Worm (Caenorhabditis elegans) whole organism, L2 larva: Measurements from ENCODE around the gene srbc-57.

Experiments used
- aly-2 ChIP-seq: fragments of 150-350 bp; optimal IDR thresholded peaks from 2 replicates; lab custom pipeline; 2014; ENCODE audit warnings: missing biosample characterization, missing genetic modification characterization
- ama-1 ChIP-seq: fragments of 150-350 bp; optimal IDR thresholded peaks from 2 replicates; lab custom pipeline; 2018; ENCODE audit warnings: inconsistent platforms
- crh-2 ChIP-seq: sonication (generic microtip); optimal IDR thresholded peaks from 2 replicates; lab custom pipeline; 2017; ENCODE audit warnings: missing biosample characterization, missing genetic modification characterization
- egl-27 ChIP-seq: sonication (generic microtip); optimal IDR thresholded peaks from 3 replicates; lab custom pipeline; 2017; ENCODE audit warnings: missing biosample characterization, missing genetic modification reagents, missing genetic modification characterization
- lin-11 ChIP-seq: fragments of 150-350 bp; sonication (generic microtip); optimal IDR thresholded peaks from 2 replicates; lab custom pipeline; 2014; ENCODE audit warnings: missing biosample characterization, missing genetic modification characterization, inconsistent platforms, mixed read lengths
- lin-39 ChIP-seq: fragments of 150-350 bp; optimal IDR thresholded peaks from 2 replicates; lab custom pipeline; 2014; ENCODE audit warnings: missing biosample characterization, missing genetic modification reagents, missing genetic modification characterization
- nhr-10 ChIP-seq: sonication (generic microtip); optimal IDR thresholded peaks from 2 replicates; lab custom pipeline; 2017; ENCODE audit warnings: missing biosample characterization, missing genetic modification characterization
- zag-1 ChIP-seq: fragments of 150-350 bp; optimal IDR thresholded peaks from 2 replicates; lab custom pipeline; 2014; ENCODE audit warnings: missing biosample characterization, missing genetic modification characterization

DNA sequence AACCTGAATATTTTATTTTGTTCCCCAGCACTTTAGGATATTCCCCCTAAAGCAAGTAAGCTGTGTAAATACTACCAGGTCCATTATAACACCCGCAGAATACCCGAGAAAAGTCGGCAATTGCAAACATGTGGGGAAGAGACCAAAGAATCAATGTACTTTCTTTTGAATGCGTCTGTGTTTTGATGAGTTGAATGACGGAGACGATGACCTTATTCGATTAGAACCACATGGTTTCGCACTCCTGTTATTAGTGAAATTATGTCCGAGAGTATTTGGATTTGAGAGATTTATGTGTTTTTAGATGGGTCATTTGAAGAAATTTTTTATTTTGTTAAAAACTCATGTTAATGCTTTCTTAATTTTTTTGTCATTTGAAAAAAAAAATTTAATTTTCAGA, 3.0 kb downstream of the srbc-57 start:
- TF ChIP-seq aly-2 (tag; lab: Kevin White, UChicago) (no peak), lin-11 (tag; lab: Kevin White, UChicago) (no peak), ama-1 (no peak), lin-39 (no peak), nhr-10 (tag; lab: Kevin White, UChicago) (no peak), crh-2 (no peak), zag-1 (tag; lab: Kevin White, UChicago) (no peak), egl-27 (tag; lab: Kevin White, UChicago) (no peak)
